Fruit fly (Drosophila melanogaster) whole organism, embryonic: ENCODE results near the gene CG14220.

Experiments
- Antp ChIP-seq: fragments of 200-800 bp; sonication (Bioruptor generic); optimal IDR thresholded peaks from 3 replicates; lab custom pipeline; 2016; ENCODE audit warnings: missing biosample characterization, missing genetic modification characterization
- Atf-2 ChIP-seq: fragments of 200-800 bp; sonication (Bioruptor generic); optimal IDR thresholded peaks from 2 replicates; lab custom pipeline; 2016; ENCODE audit warnings: missing biosample characterization, missing genetic modification characterization
- BEAF-32 ChIP-seq: fragments of 200-800 bp; sonication (Bioruptor generic); optimal IDR thresholded peaks from 3 replicates; lab custom pipeline; 2017; ENCODE audit warnings: missing biosample characterization, missing genetic modification characterization, mild to moderate bottlenecking, moderate library complexity, missing genetic modification reagents
- CG12236 ChIP-seq: fragments of 200-800 bp; sonication (Bioruptor generic); optimal IDR thresholded peaks from 2 replicates; lab custom pipeline; 2016; ENCODE audit warnings: missing biosample characterization, missing genetic modification characterization
- CG12391 ChIP-seq: fragments of 200-800 bp; sonication (Bioruptor generic); optimal IDR thresholded peaks from 3 replicates; lab custom pipeline; 2018; ENCODE audit warnings: missing biosample characterization, mild to moderate bottlenecking, missing genetic modification characterization, moderate library complexity
- CG14014 ChIP-seq: fragments of 200-800 bp; sonication (Bioruptor generic); IDR thresholded peaks from 2 replicates; pipeline ENCODE4 v1.3.6; 2022; ENCODE audit warnings: missing biosample characterization, missing genetic modification characterization
- CG14050 ChIP-seq: fragments of 200-800 bp; sonication (Bioruptor generic); IDR thresholded peaks from 3 replicates; pipeline ENCODE4 v1.3.6; 2022; ENCODE audit warnings: missing biosample characterization, missing genetic modification characterization
- CG15601 ChIP-seq: fragments of 200-800 bp; sonication (Bioruptor generic); optimal IDR thresholded peaks from 3 replicates; lab custom pipeline; 2019; ENCODE audit warnings: missing biosample characterization, mild to moderate bottlenecking, missing genetic modification characterization, moderate library complexity
- CG1647 ChIP-seq: fragments of 200-800 bp; sonication (Bioruptor generic); optimal IDR thresholded peaks from 3 replicates; lab custom pipeline; 2016; ENCODE audit warnings: missing biosample characterization, missing genetic modification characterization
- CG16815 ChIP-seq: fragments of 200-800 bp; sonication (Bioruptor generic); optimal IDR thresholded peaks from 3 replicates; lab custom pipeline; 2017; ENCODE audit warnings: missing biosample characterization, mild to moderate bottlenecking, missing genetic modification characterization
- CG17359 ChIP-seq: fragments of 200-800 bp; sonication (Bioruptor generic); optimal IDR thresholded peaks from 3 replicates; lab custom pipeline; 2018; ENCODE audit warnings: missing biosample characterization, mild to moderate bottlenecking, missing genetic modification characterization, moderate library complexity
- CG18599 ChIP-seq: fragments of 200-800 bp; sonication (Bioruptor generic); optimal IDR thresholded peaks from 3 replicates; lab custom pipeline; 2017; ENCODE audit warnings: missing biosample characterization, missing genetic modification characterization, mild to moderate bottlenecking, moderate library complexity, missing genetic modification reagents
- CG34422 ChIP-seq: fragments of 200-800 bp; sonication (Bioruptor generic); IDR thresholded peaks from 3 replicates; pipeline ENCODE4 v1.3.6; 2022; ENCODE audit warnings: missing biosample characterization, missing genetic modification characterization
- CG3995 ChIP-seq: fragments of 200-800 bp; sonication (Bioruptor generic); optimal IDR thresholded peaks from 3 replicates; lab custom pipeline; 2016; ENCODE audit warnings: missing biosample characterization, missing genetic modification characterization
- CG4328 ChIP-seq: fragments of 200-800 bp; sonication (Bioruptor generic); optimal IDR thresholded peaks from 3 replicates; lab custom pipeline; 2017; ENCODE audit warnings: missing biosample characterization, missing genetic modification reagents, missing genetic modification characterization
- CG7271 ChIP-seq: fragments of 200-800 bp; sonication (Bioruptor generic); optimal IDR thresholded peaks from 2 replicates; lab custom pipeline; 2018; ENCODE audit warnings: missing biosample characterization, mild to moderate bottlenecking, missing genetic modification characterization, moderate library complexity
- CG8281 ChIP-seq: fragments of 200-800 bp; sonication (Bioruptor generic); optimal IDR thresholded peaks from 2 replicates; lab custom pipeline; 2018; ENCODE audit warnings: missing biosample characterization, mild to moderate bottlenecking, missing genetic modification characterization, moderate library complexity
- CG8478 ChIP-seq: fragments of >200 bp; optimal IDR thresholded peaks from 2 replicates; lab custom pipeline; 2018
- CG9609 ChIP-seq: fragments of 200-800 bp; sonication (Bioruptor generic); optimal IDR thresholded peaks from 3 replicates; lab custom pipeline; 2016; ENCODE audit warnings: missing biosample characterization, missing genetic modification characterization
- Dfd ChIP-seq, 2 experiments: fragments of >200 bp; optimal IDR thresholded peaks; 2 replicates each; lab custom pipeline; 2017; ENCODE audit warnings: missing biosample characterization in 2 of 2, missing genetic modification characterization in 2 of 2
- Dip2 ChIP-seq: fragments of 200-800 bp; sonication (Bioruptor generic); IDR thresholded peaks from 2 replicates; pipeline ENCODE4 v1.3.6; 2022; ENCODE audit warnings: missing biosample characterization, missing genetic modification characterization
- Fer2 ChIP-seq: fragments of 200-800 bp; sonication (Bioruptor generic); optimal IDR thresholded peaks from 2 replicates; lab custom pipeline; 2018; ENCODE audit warnings: missing biosample characterization, mild to moderate bottlenecking, missing genetic modification characterization, moderate library complexity
- H15 ChIP-seq: fragments of 200-800 bp; sonication (Bioruptor generic); IDR thresholded peaks from 3 replicates; pipeline ENCODE4 v1.3.6; 2022; ENCODE audit warnings: missing biosample characterization, missing genetic modification characterization
- HLHmδ ChIP-seq: fragments of 200-800 bp; sonication (Bioruptor generic); optimal IDR thresholded peaks from 2 replicates; lab custom pipeline; 2018; ENCODE audit warnings: missing biosample characterization, mild to moderate bottlenecking, missing genetic modification characterization, moderate library complexity
- Hr78 ChIP-seq, 2 experiments: fragments of 200-800 bp in 1 of 2; fragments of >200 bp in 1 of 2; sonication (Bioruptor generic) in 1 of 2; optimal IDR thresholded peaks; 2 replicates each; lab custom pipeline; 2017 to 2019; ENCODE audit warnings: missing biosample characterization in 2 of 2, missing genetic modification characterization in 2 of 2, mild to moderate bottlenecking in 1 of 2, moderate library complexity in 1 of 2
- Mes4 ChIP-seq: fragments of 200-800 bp; sonication (Bioruptor generic); optimal IDR thresholded peaks from 2 replicates; lab custom pipeline; 2016; ENCODE audit warnings: missing biosample characterization, missing genetic modification characterization
- Pdp1 ChIP-seq, 2 experiments: fragments of 200-800 bp; sonication (Bioruptor generic); optimal IDR thresholded peaks; 3 replicates each; lab custom pipeline; 2016; ENCODE audit warnings: missing biosample characterization in 2 of 2, missing genetic modification characterization in 2 of 2, mild to moderate bottlenecking in 1 of 2, moderate library complexity in 1 of 2
- Ravus ChIP-seq: fragments of 200-800 bp; sonication (Bioruptor generic); IDR thresholded peaks from 2 replicates; pipeline ENCODE4 v1.3.6; 2022; ENCODE audit warnings: missing biosample characterization, missing genetic modification characterization
- Side ChIP-seq: fragments of 200-800 bp; sonication (Bioruptor generic); optimal IDR thresholded peaks from 2 replicates; lab custom pipeline; 2016; ENCODE audit warnings: missing biosample characterization, missing genetic modification characterization
- Sry-β ChIP-seq: fragments of 200-800 bp; sonication (Bioruptor generic); optimal IDR thresholded peaks from 2 replicates; lab custom pipeline; 2018; ENCODE audit warnings: missing biosample characterization, mild to moderate bottlenecking, missing genetic modification characterization, moderate library complexity
- Stat92E ChIP-seq, 3 experiments: fragments of >200 bp in 2 of 3; fragments of 200-800 bp in 1 of 3; sonication (Bioruptor generic) in 1 of 3; optimal IDR thresholded peaks; 2 replicates each; lab custom pipeline; 2017 to 2019; ENCODE audit warnings: missing biosample characterization in 3 of 3, missing genetic modification characterization in 3 of 3, mild to moderate bottlenecking in 1 of 3, moderate library complexity in 1 of 3
- Taf1 ChIP-seq: fragments of 200-800 bp; sonication (Bioruptor generic); IDR thresholded peaks from 2 replicates; pipeline ENCODE4 v1.3.6; 2022; ENCODE audit warnings: missing biosample characterization, missing genetic modification characterization
- bab2 ChIP-seq: fragments of 200-800 bp; sonication (Bioruptor generic); optimal IDR thresholded peaks from 2 replicates; lab custom pipeline; 2016; ENCODE audit warnings: missing biosample characterization, missing genetic modification characterization
- bigmax ChIP-seq: fragments of 200-800 bp; sonication (Bioruptor generic); optimal IDR thresholded peaks from 2 replicates; lab custom pipeline; 2018; ENCODE audit warnings: missing biosample characterization, mild to moderate bottlenecking, missing genetic modification characterization
- cad ChIP-seq: fragments of >200 bp; optimal IDR thresholded peaks from 2 replicates; lab custom pipeline; 2017; ENCODE audit warnings: missing biosample characterization, missing genetic modification characterization
- caup ChIP-seq: fragments of 200-800 bp; sonication (Bioruptor generic); optimal IDR thresholded peaks from 3 replicates; lab custom pipeline; 2017; ENCODE audit warnings: missing biosample characterization, mild to moderate bottlenecking, missing genetic modification characterization, moderate library complexity; ENCODE audit not compliant: severe bottlenecking
- gcm ChIP-seq: fragments of 200-800 bp; sonication (Bioruptor generic); optimal IDR thresholded peaks from 2 replicates; lab custom pipeline; 2019; ENCODE audit warnings: missing biosample characterization, mild to moderate bottlenecking, missing genetic modification characterization, moderate library complexity
- jing ChIP-seq: fragments of 200-800 bp; sonication (Bioruptor generic); optimal IDR thresholded peaks from 2 replicates; lab custom pipeline; 2018; ENCODE audit warnings: missing biosample characterization, mild to moderate bottlenecking, missing genetic modification characterization
- jumu ChIP-seq: fragments of 200-800 bp; sonication (Bioruptor generic); optimal IDR thresholded peaks from 3 replicates; lab custom pipeline; 2016; ENCODE audit warnings: missing biosample characterization, missing genetic modification characterization
- lab ChIP-seq: fragments of 200-800 bp; sonication (Bioruptor generic); optimal IDR thresholded peaks from 3 replicates; lab custom pipeline; 2017; ENCODE audit warnings: missing biosample characterization, missing genetic modification characterization, mild to moderate bottlenecking, moderate library complexity, missing genetic modification reagents
- pros ChIP-seq: fragments of 200-800 bp; sonication (Bioruptor generic); optimal IDR thresholded peaks from 3 replicates; lab custom pipeline; 2019; ENCODE audit warnings: missing biosample characterization, mild to moderate bottlenecking, missing genetic modification characterization, moderate library complexity
- schlank ChIP-seq: fragments of 200-800 bp; sonication (Bioruptor generic); optimal IDR thresholded peaks from 2 replicates; lab custom pipeline; 2018; ENCODE audit warnings: missing biosample characterization, mild to moderate bottlenecking, missing genetic modification characterization
- tll ChIP-seq, 2 experiments: fragments of 200-800 bp in 1 of 2; fragments of >200 bp in 1 of 2; sonication (Bioruptor generic) in 1 of 2; optimal IDR thresholded peaks; 2 replicates each; lab custom pipeline; 2017 to 2019; ENCODE audit warnings: missing biosample characterization in 2 of 2, missing genetic modification characterization in 2 of 2, mild to moderate bottlenecking in 1 of 2, moderate library complexity in 1 of 2
- trh ChIP-seq: fragments of 200-800 bp; sonication (Bioruptor generic); optimal IDR thresholded peaks from 2 replicates; lab custom pipeline; 2016; ENCODE audit warnings: missing biosample characterization, missing genetic modification characterization
- tup ChIP-seq: fragments of 200-800 bp; sonication (Bioruptor generic); optimal IDR thresholded peaks from 2 replicates; lab custom pipeline; 2016; ENCODE audit warnings: missing biosample characterization, mild to moderate bottlenecking, missing genetic modification characterization, moderate library complexity
- tx ChIP-seq: fragments of 200-800 bp; sonication (Bioruptor generic); optimal IDR thresholded peaks from 2 replicates; lab custom pipeline; 2016; ENCODE audit warnings: missing biosample characterization, missing genetic modification characterization
- wek ChIP-seq: fragments of 200-800 bp; sonication (Bioruptor generic); optimal IDR thresholded peaks from 3 replicates; lab custom pipeline; 2018; ENCODE audit warnings: missing biosample characterization, mild to moderate bottlenecking, missing genetic modification characterization, moderate library complexity
- zen ChIP-seq: fragments of 200-800 bp; sonication (Bioruptor generic); optimal IDR thresholded peaks from 3 replicates; lab custom pipeline; 2018; ENCODE audit warnings: missing biosample characterization, mild to moderate bottlenecking, missing genetic modification characterization, moderate library complexity

Gene CG14220

DNA sequence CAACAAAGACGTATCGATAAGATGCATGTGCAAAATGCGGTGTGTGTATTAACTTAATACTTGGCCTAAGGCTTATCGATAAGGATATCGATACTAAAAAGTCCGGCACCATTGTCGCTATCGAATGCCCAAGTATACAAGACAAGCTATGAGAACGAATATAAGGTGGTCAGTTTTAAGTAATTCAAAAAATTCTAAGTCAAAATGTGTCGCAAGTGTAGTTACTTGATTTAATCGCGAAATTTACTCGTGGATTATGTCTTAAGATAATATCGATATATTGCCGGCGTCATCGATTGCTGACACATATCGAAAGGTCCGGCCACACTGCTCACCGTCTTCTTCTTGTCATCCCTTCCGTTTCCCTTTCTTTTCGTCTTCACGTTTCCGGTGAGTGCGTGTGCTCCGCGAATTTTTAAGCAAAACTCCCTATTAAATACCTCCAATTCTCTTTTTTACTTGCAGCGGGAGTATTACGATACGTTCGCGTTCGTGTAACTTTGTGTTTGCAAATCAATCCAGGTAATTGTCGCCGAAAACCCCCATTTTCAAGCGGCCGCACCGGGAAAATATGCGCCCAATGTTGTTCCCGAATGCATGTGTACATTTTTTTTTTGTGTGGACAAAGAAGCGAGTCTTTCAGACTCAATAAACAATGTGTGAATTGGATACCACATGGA is 3.8 kb downstream of the CG14220 start, which contains the start of gene RpS10b (continued):
- TF ChIP-seq CG7271 (tag; lab: Kevin White, UChicago) (peak; percentile 95), bigmax (GFP tag; lab: Kevin White, UChicago) (peak; percentile 83), Pdp1 (GFP tag; optimal IDR thresholded peaks at IDR 0.05; lab: Kevin White, UChicago) (peak; percentile 48 to 79), Fer2 (peak; percentile 81), Dfd (GFP tag; optimal IDR thresholded peaks at IDR 0.05; lab: Kevin White, UChicago) (no peak), caup (GFP tag; lab: Kevin White, UChicago) (peak; percentile 97), Ravus (GFP tag; lab: Robert Waterston, UW) (no peak), zen (tag; lab: Kevin White, UChicago) (peak; percentile 68), CG9609 (GFP tag; lab: Kevin White, UChicago) (peak; percentile 90), CG4328 (GFP tag; lab: Kevin White, UChicago) (peak; percentile 96), cad (GFP tag; lab: Kevin White, UChicago) (no peak), tll (GFP tag; optimal IDR thresholded peaks at IDR 0.05; lab: Kevin White, UChicago) (peak; percentile 31 to 38), schlank (tag; lab: Kevin White, UChicago) (peak; percentile 91), CG14050 (GFP tag; lab: Robert Waterston, UW) (no peak), pros (GFP tag; lab: Kevin White, UChicago) (peak; percentile 54), BEAF-32 (GFP tag; lab: Kevin White, UChicago) (peak; percentile 98), bab2 (peak; percentile 68), CG3995 (GFP tag; lab: Kevin White, UChicago) (peak; percentile 77), wek (GFP tag; lab: Kevin White, UChicago) (peak; percentile 94), trh (GFP tag; lab: Kevin White, UChicago) (peak; percentile 81), lab (GFP tag; lab: Kevin White, UChicago) (peak; percentile 96), CG17359 (tag; lab: Kevin White, UChicago) (peak; percentile 81), gcm (GFP tag; lab: Kevin White, UChicago) (peak; percentile 82), HLHmδ (GFP tag; lab: Kevin White, UChicago) (peak; percentile 98), CG1647 (GFP tag; lab: Kevin White, UChicago) (peak; percentile 48), CG16815 (GFP tag; lab: Kevin White, UChicago) (peak; percentile 64), Antp (peak; percentile 44), Side (GFP tag; lab: Kevin White, UChicago) (peak; percentile 78), CG14014 (GFP tag; lab: Robert Waterston, UW) (peak; percentile 66; the same call in 1 of the 2 replicates), CG15601 (tag; lab: Kevin White, UChicago) (peak; percentile 83), Sry-β (GFP tag; lab: Kevin White, UChicago) (peak; percentile 56), CG12236 (peak; percentile 88), CG8281 (tag; lab: Kevin White, UChicago) (peak; percentile 70), CG8478 (no peak), CG18599 (GFP tag; lab: Kevin White, UChicago) (peak; percentile 92), Atf-2 (GFP tag; lab: Kevin White, UChicago) (peak; percentile 84), Dip2 (no peak), H15 (GFP tag; lab: Robert Waterston, UW) (peak; percentile 75), CG12391 (tag; lab: Kevin White, UChicago) (peak; percentile 87), jing (peak; percentile 47), tx (GFP tag; lab: Kevin White, UChicago) (peak; percentile 76), CG34422 (GFP tag; lab: Robert Waterston, UW) (peak; percentile 84), Stat92E (GFP tag; optimal IDR thresholded peaks at IDR 0.05; lab: Kevin White, UChicago) (peak in 1 of 3 experiments; percentile 48), Taf1 (no peak; the same call in 1 of the 2 replicates), tup (no peak), Mes4 (GFP tag; lab: Kevin White, UChicago) (peak; percentile 98), Hr78 (GFP tag; optimal IDR thresholded peaks at IDR 0.05; lab: Kevin White, UChicago) (peak in 1 of 2 experiments; percentile 50), jumu (peak; percentile 73)
